Worm (Caenorhabditis elegans): ENCODE measurements around the gene C06C3.12.

DNA sequence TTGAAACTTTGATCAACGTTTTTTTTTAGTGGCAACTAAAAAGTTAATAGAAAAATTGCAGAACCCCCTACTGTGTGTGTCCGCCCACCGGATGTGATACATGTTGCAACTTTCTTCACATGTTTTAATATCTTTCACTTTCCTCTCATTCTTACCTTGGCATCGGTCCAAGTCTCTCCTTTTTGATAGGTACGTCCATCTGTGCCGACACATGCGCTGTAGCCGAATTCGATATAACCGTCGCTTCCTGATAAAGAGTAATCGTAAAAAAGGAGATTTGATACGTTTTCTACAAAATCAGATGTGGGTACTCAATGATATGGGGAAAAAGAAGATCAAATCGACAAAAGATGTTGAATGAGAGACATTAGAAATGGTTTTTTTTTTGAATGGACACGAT lies 29.8 kb upstream of the C06C3.12 start:
- TF ChIP-seq ama-1 (optimal IDR thresholded peaks at IDR 0.05) (no peak), ama-1 (GFP tag; optimal IDR thresholded peaks at IDR 0.05) (no peak), madf-8 (GFP tag; conservative IDR thresholded peaks at IDR 0.05) (no peak)

Data from whole organism, young adult.